Worm (Caenorhabditis elegans) whole organism, late embryonic: Measurements from ENCODE around the gene R11G1.2.
A peak's percentile ranks its signal among the peaks of the same experiment; 100 is the strongest.

Source experiments
- F13H6.1 ChIP-seq: sonication (generic microtip); optimal IDR thresholded peaks from 2 replicates; lab custom pipeline; 2016; ENCODE audit warnings: missing genetic modification characterization, missing compliant biosample characterization
- ceh-34 ChIP-seq: sonication (generic microtip); optimal IDR thresholded peaks from 2 replicates; lab custom pipeline; 2016; ENCODE audit warnings: mild to moderate bottlenecking, missing genetic modification characterization, missing compliant biosample characterization
- hlh-13 ChIP-seq: fragments of 200-800 bp; sonication (Bioruptor generic); optimal IDR thresholded peaks from 2 replicates; lab custom pipeline; 2018; ENCODE audit warnings: mild to moderate bottlenecking, missing genetic modification characterization, missing compliant biosample characterization
- hlh-15 ChIP-seq: sonication (generic microtip); optimal IDR thresholded peaks from 2 replicates; lab custom pipeline; 2016; ENCODE audit warnings: missing genetic modification characterization, missing compliant biosample characterization
- sox-4 ChIP-seq: sonication (generic microtip); optimal IDR thresholded peaks from 2 replicates; lab custom pipeline; 2017; ENCODE audit warnings: mild to moderate bottlenecking, missing genetic modification characterization, inconsistent platforms, missing compliant biosample characterization

DNA sequence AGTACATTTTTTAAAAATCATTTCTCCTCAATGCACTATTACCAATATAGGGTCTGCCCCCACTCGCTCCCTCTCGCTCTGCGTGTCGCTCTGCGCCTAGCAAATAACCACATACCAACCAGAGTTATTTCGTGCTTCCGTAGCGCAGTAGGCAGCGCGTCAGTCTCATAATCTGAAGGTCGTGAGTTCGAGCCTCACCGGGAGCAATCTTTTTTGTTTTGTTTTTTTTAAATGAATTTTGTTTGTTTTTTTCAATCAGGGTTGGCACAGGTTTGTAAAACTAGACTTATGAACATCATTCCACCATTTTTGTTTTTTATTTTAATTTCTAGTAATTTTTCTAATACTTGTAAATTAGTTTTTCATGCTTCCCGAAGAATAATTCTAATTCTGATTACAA, 47.2 kb downstream of the R11G1.2 start:
- TF ChIP-seq ceh-34 (tag; lab: Kevin White, UChicago) (peak; percentile 81), F13H6.1 (tag; lab: Kevin White, UChicago) (peak; percentile 82), hlh-13 (GFP tag; lab: Kevin White, UChicago) (peak; percentile 74), hlh-15 (tag; lab: Kevin White, UChicago) (peak; percentile 76), sox-4 (tag; lab: Kevin White, UChicago) (peak; percentile 87)
